Fruit fly (Drosophila melanogaster) whole organism, embryonic: ENCODE data around the gene CG14229.

Experiments
- Atf3 ChIP-seq: fragments of 200-800 bp; sonication (Bioruptor generic); optimal IDR thresholded peaks from 3 replicates; lab custom pipeline; 2016; ENCODE audit warnings: missing biosample characterization, missing genetic modification characterization
- Blimp-1 ChIP-seq: fragments of 200-800 bp; sonication (Bioruptor generic); optimal IDR thresholded peaks from 3 replicates; lab custom pipeline; 2018; ENCODE audit warnings: missing biosample characterization, missing genetic modification characterization, mild to moderate bottlenecking, moderate library complexity, missing genetic modification reagents
- BtbVII ChIP-seq: fragments of 200-800 bp; sonication (Bioruptor generic); optimal IDR thresholded peaks from 3 replicates; lab custom pipeline; 2017; ENCODE audit warnings: missing biosample characterization, mild to moderate bottlenecking, missing genetic modification characterization
- CG10147 ChIP-seq: fragments of 200-800 bp; sonication (Bioruptor generic); optimal IDR thresholded peaks from 2 replicates; lab custom pipeline; 2019; ENCODE audit warnings: missing biosample characterization, mild to moderate bottlenecking, missing genetic modification characterization, moderate library complexity
- CG10431 ChIP-seq: fragments of 200-800 bp; sonication (Bioruptor generic); optimal IDR thresholded peaks from 3 replicates; lab custom pipeline; 2018; ENCODE audit warnings: missing biosample characterization, mild to moderate bottlenecking, missing genetic modification characterization
- CG13296 ChIP-seq: fragments of 200-800 bp; sonication (Bioruptor generic); optimal IDR thresholded peaks from 3 replicates; lab custom pipeline; 2018; ENCODE audit warnings: missing biosample characterization, mild to moderate bottlenecking, missing genetic modification characterization
- CG13894 ChIP-seq: fragments of 200-800 bp; sonication (Bioruptor generic); optimal IDR thresholded peaks from 3 replicates; lab custom pipeline; 2018; ENCODE audit warnings: missing biosample characterization, mild to moderate bottlenecking, missing genetic modification characterization, moderate library complexity
- CG15269 ChIP-seq: fragments of 200-800 bp; sonication (Bioruptor generic); optimal IDR thresholded peaks from 2 replicates; lab custom pipeline; 2018; ENCODE audit warnings: missing biosample characterization, mild to moderate bottlenecking, missing genetic modification characterization, moderate library complexity
- CG1602 ChIP-seq: fragments of 200-800 bp; sonication (Bioruptor generic); optimal IDR thresholded peaks from 3 replicates; lab custom pipeline; 2016; ENCODE audit warnings: missing biosample characterization, missing genetic modification characterization
- CG16863 ChIP-seq: fragments of 200-800 bp; sonication (Bioruptor generic); optimal IDR thresholded peaks from 3 replicates; lab custom pipeline; 2016; ENCODE audit warnings: missing biosample characterization, missing genetic modification characterization
- CG17802 ChIP-seq: fragments of 200-800 bp; sonication (Bioruptor generic); optimal IDR thresholded peaks from 2 replicates; lab custom pipeline; 2018; ENCODE audit warnings: missing biosample characterization, mild to moderate bottlenecking, missing genetic modification characterization, moderate library complexity
- CG1832 ChIP-seq: fragments of 200-800 bp; sonication (Bioruptor generic); optimal IDR thresholded peaks from 2 replicates; lab custom pipeline; 2017; ENCODE audit warnings: missing biosample characterization, mild to moderate bottlenecking, missing genetic modification characterization, inconsistent platforms
- CG30020 ChIP-seq: fragments of 200-800 bp; optimal IDR thresholded peaks from 2 replicates; lab custom pipeline; 2019; ENCODE audit warnings: missing biosample characterization, mild to moderate bottlenecking, missing genetic modification characterization, moderate library complexity
- CG3163 ChIP-seq: fragments of 200-800 bp; sonication (Bioruptor generic); optimal IDR thresholded peaks from 3 replicates; lab custom pipeline; 2016; ENCODE audit warnings: missing biosample characterization, missing genetic modification characterization
- CG3995 ChIP-seq: fragments of 200-800 bp; sonication (Bioruptor generic); optimal IDR thresholded peaks from 3 replicates; lab custom pipeline; 2016; ENCODE audit warnings: missing biosample characterization, missing genetic modification characterization
- CG7372 ChIP-seq: fragments of 200-800 bp; sonication (Bioruptor generic); IDR thresholded peaks from 2 replicates; pipeline ENCODE4 v1.3.6; 2022; ENCODE audit warnings: missing biosample characterization, missing genetic modification characterization
- CG8478 ChIP-seq: fragments of >200 bp; optimal IDR thresholded peaks from 2 replicates; lab custom pipeline; 2018
- Chrac-16 ChIP-seq: fragments of 200-800 bp; sonication (Bioruptor generic); optimal IDR thresholded peaks from 3 replicates; lab custom pipeline; 2016; ENCODE audit warnings: missing biosample characterization, missing genetic modification characterization
- Doc2 ChIP-seq: fragments of 200-800 bp; sonication (Bioruptor generic); IDR thresholded peaks from 2 replicates; pipeline ENCODE4 v1.3.6; 2022; ENCODE audit warnings: missing biosample characterization, missing genetic modification characterization
- HHEX ChIP-seq: fragments of 200-800 bp; sonication (Bioruptor generic); optimal IDR thresholded peaks from 3 replicates; lab custom pipeline; 2017; ENCODE audit warnings: missing biosample characterization, mild to moderate bottlenecking, missing genetic modification characterization, missing genetic modification reagents
- HLHmδ ChIP-seq: fragments of 200-800 bp; sonication (Bioruptor generic); optimal IDR thresholded peaks from 2 replicates; lab custom pipeline; 2018; ENCODE audit warnings: missing biosample characterization, mild to moderate bottlenecking, missing genetic modification characterization, moderate library complexity
- Hr51 ChIP-seq, 2 experiments: fragments of 200-800 bp; sonication (Bioruptor generic); optimal IDR thresholded peaks; 2 replicates in 1 of 2; 3 replicates in 1 of 2; lab custom pipeline; 2016 to 2018; ENCODE audit warnings: missing biosample characterization in 2 of 2, missing genetic modification characterization in 2 of 2, mild to moderate bottlenecking in 1 of 2, moderate library complexity in 1 of 2
- Lim3 ChIP-seq: fragments of 200-800 bp; sonication (Bioruptor generic); IDR thresholded peaks from 2 replicates; pipeline ENCODE4 v1.3.6; 2022; ENCODE audit warnings: missing biosample characterization, missing genetic modification characterization
- Opbp ChIP-seq: fragments of 200-800 bp; sonication (Bioruptor generic); IDR thresholded peaks from 3 replicates; pipeline ENCODE4 v1.3.6; 2022; ENCODE audit warnings: missing biosample characterization, missing genetic modification characterization; ENCODE audit not compliant: partially characterized antibody
- Poxn ChIP-seq: fragments of 200-800 bp; sonication (Bioruptor generic); IDR thresholded peaks from 2 replicates; pipeline ENCODE4 v1.3.6; 2022; ENCODE audit warnings: missing biosample characterization, missing genetic modification characterization
- Ravus ChIP-seq: fragments of 200-800 bp; sonication (Bioruptor generic); IDR thresholded peaks from 2 replicates; pipeline ENCODE4 v1.3.6; 2022; ENCODE audit warnings: missing biosample characterization, missing genetic modification characterization
- Xrp1 ChIP-seq: fragments of 200-800 bp; sonication (Bioruptor generic); IDR thresholded peaks from 2 replicates; pipeline ENCODE4 v1.3.6; 2022; ENCODE audit warnings: missing biosample characterization, missing genetic modification characterization
- amos ChIP-seq: fragments of 200-800 bp; sonication (Bioruptor generic); IDR thresholded peaks from 2 replicates; pipeline ENCODE4 v1.3.6; 2022; ENCODE audit warnings: missing biosample characterization, missing genetic modification characterization; ENCODE audit not compliant: partially characterized antibody
- az2 ChIP-seq: fragments of 200-800 bp; sonication (Bioruptor generic); optimal IDR thresholded peaks from 3 replicates; lab custom pipeline; 2016; ENCODE audit warnings: missing biosample characterization, missing genetic modification characterization
- bcd ChIP-seq: fragments of 200-800 bp; sonication (Bioruptor generic); optimal IDR thresholded peaks from 2 replicates; lab custom pipeline; 2017; ENCODE audit warnings: missing biosample characterization, mild to moderate bottlenecking, missing genetic modification characterization
- bsh ChIP-seq, 2 experiments: fragments of 200-800 bp; sonication (Bioruptor generic); optimal IDR thresholded peaks; 2 replicates each; lab custom pipeline; 2017 to 2018; ENCODE audit warnings: mild to moderate bottlenecking in 2 of 2, missing biosample characterization in 2 of 2, missing genetic modification characterization in 2 of 2, moderate library complexity in 1 of 2
- chm ChIP-seq: fragments of 200-800 bp; sonication (Bioruptor generic); IDR thresholded peaks from 2 replicates; pipeline ENCODE4 v1.3.6; 2022; ENCODE audit warnings: missing biosample characterization, missing genetic modification characterization
- dpn ChIP-seq, 2 experiments: fragments of 200-800 bp; sonication (Bioruptor generic); optimal IDR thresholded peaks; 3 replicates each; lab custom pipeline; 2016; ENCODE audit warnings: missing biosample characterization in 2 of 2, missing genetic modification characterization in 2 of 2
- ems ChIP-seq: fragments of 200-800 bp; sonication (Bioruptor generic); optimal IDR thresholded peaks from 3 replicates; lab custom pipeline; 2016; ENCODE audit warnings: missing biosample characterization, missing genetic modification characterization
- en ChIP-seq: fragments of 200-800 bp; sonication (Bioruptor generic); optimal IDR thresholded peaks from 2 replicates; lab custom pipeline; 2016; ENCODE audit warnings: missing biosample characterization, missing genetic modification characterization
- gcm2 ChIP-seq: fragments of 200-800 bp; sonication (Bioruptor generic); optimal IDR thresholded peaks from 2 replicates; lab custom pipeline; 2016; ENCODE audit warnings: missing biosample characterization, missing genetic modification characterization
- gro ChIP-seq: fragments of 200-800 bp; sonication (Bioruptor generic); optimal IDR thresholded peaks from 2 replicates; lab custom pipeline; 2016; ENCODE audit warnings: missing biosample characterization, missing genetic modification characterization
- ham ChIP-seq: fragments of 200-800 bp; sonication (Bioruptor generic); IDR thresholded peaks from 2 replicates; pipeline ENCODE4 v1.3.6; 2022; ENCODE audit warnings: missing biosample characterization, missing genetic modification characterization
- hkb ChIP-seq, 2 experiments: fragments of 200-800 bp in 1 of 2; fragments of >200 bp in 1 of 2; sonication (Bioruptor generic) in 1 of 2; IDR thresholded peaks in 1 of 2; optimal IDR thresholded peaks in 1 of 2; 2 replicates each; pipeline versions ENCODE4 v1.3.6 to Lab custom; 2017 to 2022; ENCODE audit warnings: missing biosample characterization in 1 of 2, missing genetic modification characterization in 1 of 2
- kni ChIP-seq: fragments of 200-800 bp; sonication (Bioruptor generic); optimal IDR thresholded peaks from 3 replicates; lab custom pipeline; 2017; ENCODE audit warnings: mild to moderate bottlenecking, missing biosample characterization, missing genetic modification reagents, missing genetic modification characterization
- lbe ChIP-seq: fragments of 200-800 bp; sonication (Bioruptor generic); optimal IDR thresholded peaks from 2 replicates; lab custom pipeline; 2016; ENCODE audit warnings: missing biosample characterization, mild to moderate bottlenecking, missing genetic modification characterization
- lmd ChIP-seq: fragments of 200-800 bp; sonication (Bioruptor generic); IDR thresholded peaks from 2 replicates; pipeline ENCODE4 v1.3.6; 2022; ENCODE audit warnings: missing biosample characterization, missing genetic modification characterization
- nmo ChIP-seq: fragments of 200-800 bp; sonication (Bioruptor generic); optimal IDR thresholded peaks from 2 replicates; lab custom pipeline; 2018; ENCODE audit warnings: missing biosample characterization, mild to moderate bottlenecking, missing genetic modification characterization, moderate library complexity
- odd ChIP-seq: fragments of 200-800 bp; sonication (Bioruptor generic); optimal IDR thresholded peaks from 2 replicates; lab custom pipeline; 2017; ENCODE audit warnings: missing biosample characterization, mild to moderate bottlenecking, missing genetic modification characterization
- pum ChIP-seq: fragments of 200-800 bp; sonication (Bioruptor generic); optimal IDR thresholded peaks from 2 replicates; lab custom pipeline; 2016; ENCODE audit warnings: missing biosample characterization, missing genetic modification characterization
- pzg ChIP-seq: fragments of 200-800 bp; sonication (Bioruptor generic); optimal IDR thresholded peaks from 3 replicates; lab custom pipeline; 2018; ENCODE audit warnings: missing biosample characterization, mild to moderate bottlenecking, missing genetic modification characterization, moderate library complexity
- shn ChIP-seq: fragments of 200-800 bp; sonication (Bioruptor generic); optimal IDR thresholded peaks from 3 replicates; lab custom pipeline; 2016; ENCODE audit warnings: missing biosample characterization, missing genetic modification characterization
- wek ChIP-seq: fragments of 200-800 bp; sonication (Bioruptor generic); optimal IDR thresholded peaks from 3 replicates; lab custom pipeline; 2018; ENCODE audit warnings: missing biosample characterization, mild to moderate bottlenecking, missing genetic modification characterization, moderate library complexity

CG14229 gene

DNA sequence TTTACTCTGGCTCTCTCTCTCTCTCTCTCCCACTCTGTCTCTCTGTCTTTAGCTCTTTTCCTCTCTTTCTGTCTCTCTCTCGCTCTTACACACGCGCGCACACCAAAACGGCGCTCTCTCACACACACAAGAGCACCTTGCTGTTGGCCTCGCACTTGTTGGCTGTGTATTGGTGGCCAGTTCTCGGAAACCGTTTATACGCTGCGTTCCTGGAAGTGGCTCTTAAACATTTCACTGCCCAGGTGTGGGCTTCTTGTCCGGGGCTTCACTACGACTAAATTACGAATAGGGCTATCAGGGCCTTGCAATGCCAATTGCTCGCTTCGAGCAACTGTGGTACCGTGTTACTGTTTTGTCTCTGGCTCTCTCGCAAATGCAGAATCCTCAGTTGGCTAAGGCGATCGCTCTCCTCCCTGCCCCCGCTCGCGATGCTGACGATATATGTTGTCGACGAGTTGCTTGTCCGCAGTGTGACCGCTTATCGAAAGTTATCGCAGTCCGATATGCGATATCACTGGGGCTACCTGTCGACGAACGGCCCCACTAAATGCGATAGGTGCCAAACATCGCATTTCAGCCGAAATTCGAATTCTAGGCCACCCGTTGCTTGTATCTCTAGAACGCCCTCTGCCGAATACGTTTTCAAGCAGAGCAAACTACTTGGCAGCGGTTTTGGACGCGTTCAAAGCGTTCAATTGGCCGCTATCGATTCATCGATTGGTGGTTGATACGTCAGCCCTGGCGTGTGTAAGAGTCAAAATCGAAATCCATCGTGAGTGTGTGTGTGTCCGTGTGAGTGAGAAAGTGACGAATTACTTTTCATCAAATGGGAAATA is 11.8 kb downstream of the CG14229 start, which contains the start of the genes dome and Ubqn (continued):
- TF ChIP-seq HLHmδ (no peak), bsh (GFP tag; optimal IDR thresholded peaks at IDR 0.05; lab: Kevin White, UChicago) (peak in 1 of 2 experiments; percentile 25), Poxn (GFP tag; lab: Robert Waterston, UW) (no peak), Doc2 (no peak), lmd (no peak), kni (peak; percentile 34), Xrp1 (no peak), shn (GFP tag; lab: Kevin White, UChicago) (no peak), BtbVII (GFP tag; lab: Kevin White, UChicago) (peak; percentile 25), CG10147 (GFP tag; lab: Kevin White, UChicago) (no peak), chm (GFP tag; lab: Robert Waterston, UW) (peak; percentile 24; the same call in 1 of the 2 replicates), dpn (GFP tag; optimal IDR thresholded peaks at IDR 0.05; lab: Kevin White, UChicago) (peak in 1 of 2 experiments; percentile 30), odd (GFP tag; lab: Kevin White, UChicago) (peak; percentile 11), Opbp (GFP tag; lab: Robert Waterston, UW) (peak; percentile 79; the same call in 2 of the 3 replicates), CG15269 (tag; lab: Kevin White, UChicago) (no peak), CG13894 (peak; percentile 33), az2 (GFP tag; lab: Kevin White, UChicago) (no peak), pzg (GFP tag; lab: Kevin White, UChicago) (peak; percentile 94), pum (GFP tag; lab: Kevin White, UChicago) (no peak), en (GFP tag; lab: Kevin White, UChicago) (no peak), nmo (GFP tag; lab: Kevin White, UChicago) (peak; percentile 74), wek (GFP tag; lab: Kevin White, UChicago) (peak; percentile 2), Atf3 (GFP tag; lab: Kevin White, UChicago) (no peak), ham (GFP tag; lab: Robert Waterston, UW) (no peak), CG1832 (GFP tag; lab: Kevin White, UChicago) (peak; percentile 92), CG3163 (GFP tag; lab: Kevin White, UChicago) (peak; percentile 60), CG17802 (no peak), CG16863 (GFP tag; lab: Kevin White, UChicago) (peak; percentile 46), gcm2 (GFP tag; lab: Kevin White, UChicago) (no peak), CG8478 (lab: Kevin White, UChicago) (peak; percentile 83), Blimp-1 (GFP tag; lab: Kevin White, UChicago) (no peak), lbe (peak; percentile 20), bcd (GFP tag; lab: Kevin White, UChicago) (no peak), gro (GFP tag; lab: Kevin White, UChicago) (no peak), CG3995 (GFP tag; lab: Kevin White, UChicago) (peak; percentile 42), Hr51 (GFP tag; optimal IDR thresholded peaks at IDR 0.05; lab: Kevin White, UChicago) (no peak), Chrac-16 (GFP tag; lab: Kevin White, UChicago) (no peak), CG30020 (peak; percentile 63), ems (GFP tag; lab: Kevin White, UChicago) (no peak), CG13296 (peak; percentile 23), Ravus (GFP tag; lab: Robert Waterston, UW) (no peak), hkb (optimal IDR thresholded peaks at IDR 0.05; lab: Kevin White, UChicago) (peak; percentile 63), hkb (GFP tag; IDR thresholded peaks at IDR 0.05; lab: Robert Waterston, UW) (0 out of 2 replicates have a peak, but pooled peaks have one; percentile 22), amos (GFP tag; lab: Robert Waterston, UW) (peak; percentile 86), CG7372 (GFP tag; lab: Robert Waterston, UW) (no peak), CG10431 (GFP tag; lab: Kevin White, UChicago) (no peak), Lim3 (GFP tag; lab: Robert Waterston, UW) (no peak), CG1602 (no peak), HHEX (no peak)
